Worm (Caenorhabditis elegans) whole organism, L3 larva: ENCODE data around the gene cya-1.

Source experiments
- R02D3.7 ChIP-seq: fragments of 150-350 bp; optimal IDR thresholded peaks from 2 replicates; lab custom pipeline; 2014; ENCODE audit warnings: missing biosample characterization, missing genetic modification characterization
- ZK546.5 ChIP-seq: sonication (generic microtip); optimal IDR thresholded peaks from 2 replicates; lab custom pipeline; 2017; ENCODE audit warnings: missing biosample characterization, missing genetic modification characterization
- aly-2 ChIP-seq: fragments of 150-350 bp; optimal IDR thresholded peaks from 2 replicates; lab custom pipeline; 2014; ENCODE audit warnings: missing biosample characterization, missing genetic modification characterization
- ama-1 ChIP-seq: fragments of 150-350 bp; optimal IDR thresholded peaks from 2 replicates; lab custom pipeline; 2018
- ceh-16 ChIP-seq: sonication (generic microtip); optimal IDR thresholded peaks from 2 replicates; lab custom pipeline; 2017; ENCODE audit warnings: missing biosample characterization, missing genetic modification characterization
- ceh-28 ChIP-seq: fragments of 150-350 bp; optimal IDR thresholded peaks from 2 replicates; lab custom pipeline; 2014; ENCODE audit warnings: missing biosample characterization, missing genetic modification reagents, missing genetic modification characterization
- ceh-82 ChIP-seq: fragments of 150-350 bp; optimal IDR thresholded peaks from 2 replicates; lab custom pipeline; 2014; ENCODE audit warnings: missing biosample characterization, missing genetic modification characterization
- daf-12 ChIP-seq: fragments of 150-350 bp; optimal IDR thresholded peaks from 2 replicates; lab custom pipeline; 2014; ENCODE audit warnings: missing biosample characterization, missing genetic modification reagents, missing genetic modification characterization
- egl-27 ChIP-seq: sonication (generic microtip); optimal IDR thresholded peaks from 4 replicates; lab custom pipeline; 2017; ENCODE audit warnings: missing biosample characterization, missing genetic modification reagents, missing genetic modification characterization
- elt-1 ChIP-seq: fragments of 150-350 bp; optimal IDR thresholded peaks from 2 replicates; lab custom pipeline; 2014; ENCODE audit warnings: missing biosample characterization, missing genetic modification characterization
- elt-2 ChIP-seq: sonication (generic microtip); optimal IDR thresholded peaks from 2 replicates; lab custom pipeline; 2016; ENCODE audit warnings: missing genetic modification reagents, mild to moderate bottlenecking, missing genetic modification characterization, missing compliant biosample characterization
- elt-3 ChIP-seq, 3 experiments: fragments of 150-350 bp in 1 of 3; sonication (generic microtip) in 2 of 3; optimal IDR thresholded peaks; 2 replicates in 2 of 3; 4 replicates in 1 of 3; lab custom pipeline; 2014 to 2017; ENCODE audit warnings: missing biosample characterization in 3 of 3, missing genetic modification characterization in 3 of 3
- eor-1 ChIP-seq, 2 experiments: fragments of 150-350 bp; optimal IDR thresholded peaks; 2 replicates each; lab custom pipeline; 2014 to 2018; ENCODE audit warnings: missing biosample characterization in 2 of 2, missing genetic modification characterization in 2 of 2
- fkh-2 ChIP-seq: fragments of 150-350 bp; optimal IDR thresholded peaks from 2 replicates; lab custom pipeline; 2014; ENCODE audit warnings: missing biosample characterization, missing genetic modification reagents, missing genetic modification characterization
- hmg-11 ChIP-seq: sonication (generic microtip); optimal IDR thresholded peaks from 2 replicates; lab custom pipeline; 2016; ENCODE audit warnings: missing genetic modification characterization, missing compliant biosample characterization
- jun-1 ChIP-seq: fragments of 150-350 bp; optimal IDR thresholded peaks from 2 replicates; lab custom pipeline; 2014; ENCODE audit warnings: missing biosample characterization, missing genetic modification reagents, missing genetic modification characterization
- lin-15B ChIP-seq: fragments of 150-350 bp; optimal IDR thresholded peaks from 2 replicates; lab custom pipeline; 2014; ENCODE audit warnings: missing biosample characterization, missing genetic modification characterization
- lin-39 ChIP-seq: fragments of 150-350 bp; optimal IDR thresholded peaks from 2 replicates; lab custom pipeline; 2018; ENCODE audit warnings: missing biosample characterization, missing genetic modification reagents, missing genetic modification characterization
- lsy-12 ChIP-seq: sonication (generic microtip); optimal IDR thresholded peaks from 2 replicates; lab custom pipeline; 2016; ENCODE audit warnings: mild to moderate bottlenecking, missing genetic modification characterization, missing compliant biosample characterization
- mml-1 ChIP-seq: fragments of 150-350 bp; sonication (generic microtip); optimal IDR thresholded peaks from 3 replicates; lab custom pipeline; 2014; ENCODE audit warnings: missing biosample characterization, missing genetic modification characterization
- nfya-1 ChIP-seq: sonication (generic microtip); optimal IDR thresholded peaks from 2 replicates; lab custom pipeline; 2017; ENCODE audit warnings: missing genetic modification characterization, mild to moderate bottlenecking, missing compliant biosample characterization, antibody characterized with exemption, moderate library complexity; ENCODE audit not compliant: insufficient read depth
- nhr-11 ChIP-seq: fragments of 150-350 bp; optimal IDR thresholded peaks from 2 replicates; lab custom pipeline; 2014; ENCODE audit warnings: missing biosample characterization, missing genetic modification characterization
- nhr-12 ChIP-seq: fragments of 150-350 bp; optimal IDR thresholded peaks from 2 replicates; lab custom pipeline; 2014; ENCODE audit warnings: missing biosample characterization, missing genetic modification characterization
- nhr-23 ChIP-seq: fragments of 150-350 bp; optimal IDR thresholded peaks from 2 replicates; lab custom pipeline; 2014; ENCODE audit warnings: missing biosample characterization, missing genetic modification reagents, missing genetic modification characterization
- nhr-28 ChIP-seq: fragments of 150-350 bp; optimal IDR thresholded peaks from 2 replicates; lab custom pipeline; 2014; ENCODE audit warnings: missing biosample characterization, missing genetic modification characterization
- nhr-77 ChIP-seq: fragments of 150-350 bp; optimal IDR thresholded peaks from 2 replicates; lab custom pipeline; 2014; ENCODE audit warnings: missing biosample characterization, missing genetic modification characterization
- pha-4 ChIP-seq: fragments of 150-350 bp; optimal IDR thresholded peaks from 2 replicates; lab custom pipeline; 2014; ENCODE audit warnings: missing biosample characterization, missing genetic modification reagents, missing genetic modification characterization
- pqm-1 ChIP-seq: fragments of 150-350 bp; optimal IDR thresholded peaks from 2 replicates; lab custom pipeline; 2017; ENCODE audit warnings: missing biosample characterization, missing genetic modification characterization, inconsistent platforms
- sea-2 ChIP-seq: fragments of 150-350 bp; sonication (generic microtip); optimal IDR thresholded peaks from 4 replicates; lab custom pipeline; 2014; ENCODE audit warnings: missing biosample characterization, missing genetic modification reagents, missing genetic modification characterization
- skn-1 ChIP-seq: fragments of 150-350 bp; optimal IDR thresholded peaks from 2 replicates; lab custom pipeline; 2014; ENCODE audit warnings: missing biosample characterization, missing genetic modification characterization
- snpc-4 ChIP-seq: fragments of 150-350 bp; optimal IDR thresholded peaks from 2 replicates; lab custom pipeline; 2014; ENCODE audit warnings: missing biosample characterization, missing genetic modification characterization
- tbx-2 ChIP-seq: sonication (generic microtip); optimal IDR thresholded peaks from 2 replicates; lab custom pipeline; 2016; ENCODE audit warnings: mild to moderate bottlenecking, missing genetic modification characterization, missing compliant biosample characterization
- unc-39 ChIP-seq: sonication (generic microtip); optimal IDR thresholded peaks from 4 replicates; lab custom pipeline; 2017; ENCODE audit warnings: missing biosample characterization, missing genetic modification characterization
- unc-62 ChIP-seq: fragments of 150-350 bp; sonication (generic microtip); optimal IDR thresholded peaks from 4 replicates; lab custom pipeline; 2014; ENCODE audit warnings: missing biosample characterization, missing genetic modification reagents, missing genetic modification characterization
- ztf-11 ChIP-seq: fragments of 150-350 bp; optimal IDR thresholded peaks from 2 replicates; lab custom pipeline; 2014; ENCODE audit warnings: missing biosample characterization, missing genetic modification characterization

Gene cya-1

ce11 chrIII:9058959-9059534 lies 50.0 kb downstream of the cya-1 start, which contains the start of gene gst-1:
Gene gst-1 (plus strand): TSS chrIII:9059331.
- TF ChIP-seq ZK546.5 (no peak), nhr-12 (tag; lab: Kevin White, UChicago) (no peak), nfya-1 (tag; lab: Kevin White, UChicago) (peak; percentile 38), lin-39 (tag; lab: Kevin White, UChicago) (no peak), elt-2 (tag; lab: Kevin White, UChicago) (peak; percentile 65), nhr-28 (no peak), ceh-28 (tag; lab: Kevin White, UChicago) (no peak), skn-1 (peak; percentile 94), daf-12 (tag; lab: Kevin White, UChicago) (no peak), unc-62 (GFP tag; lab: Kevin White, UChicago) (no peak), lsy-12 (tag; lab: Kevin White, UChicago) (peak; percentile 11), jun-1 (no peak), mml-1 (tag; lab: Kevin White, UChicago) (no peak), nhr-77 (tag; lab: Kevin White, UChicago) (no peak), nhr-23 (tag; lab: Kevin White, UChicago) (no peak), unc-39 (tag; lab: Kevin White, UChicago) (no peak), tbx-2 (no peak), aly-2 (tag; lab: Kevin White, UChicago) (no peak), ceh-16 (tag; lab: Kevin White, UChicago) (no peak), elt-3 (tag; optimal IDR thresholded peaks at IDR 0.05; lab: Kevin White, UChicago) (no peak), ama-1 (lab: Kevin White, UChicago) (peak; percentile 60), pqm-1 (no peak), snpc-4 (tag; lab: Kevin White, UChicago) (no peak), fkh-2 (tag; lab: Kevin White, UChicago) (no peak), ztf-11 (tag; lab: Kevin White, UChicago) (no peak), elt-1 (tag; lab: Kevin White, UChicago) (no peak), eor-1 (tag; optimal IDR thresholded peaks at IDR 0.05; lab: Kevin White, UChicago) (no peak), egl-27 (no peak), ceh-82 (tag; lab: Kevin White, UChicago) (no peak), hmg-11 (tag; lab: Kevin White, UChicago) (peak; percentile 4), lin-15B (no peak), pha-4 (tag; lab: Kevin White, UChicago) (peak; percentile 66), sea-2 (no peak), nhr-11 (no peak), R02D3.7 (tag; lab: Kevin White, UChicago) (no peak)
